Fruit fly (Drosophila melanogaster) whole organism, wandering third instar larva: ENCODE data around the gene CG33511.

ENCODE experiments used
- Abd-B ChIP-seq: fragments of >200 bp; optimal IDR thresholded peaks from 2 replicates; lab custom pipeline; 2017; ENCODE audit warnings: missing biosample characterization, missing genetic modification characterization
- CG32264 ChIP-seq: fragments of 200-800 bp; sonication (Bioruptor generic); optimal IDR thresholded peaks from 2 replicates; lab custom pipeline; 2016; ENCODE audit warnings: missing biosample characterization, missing genetic modification characterization
- CG9705 ChIP-seq: fragments of 200-800 bp; sonication (Bioruptor generic); optimal IDR thresholded peaks from 2 replicates; lab custom pipeline; 2018; ENCODE audit warnings: missing biosample characterization, mild to moderate bottlenecking, missing genetic modification characterization
- Dfd ChIP-seq: fragments of >200 bp; optimal IDR thresholded peaks from 2 replicates; lab custom pipeline; 2017; ENCODE audit warnings: missing biosample characterization, missing genetic modification characterization
- Dif ChIP-seq: fragments of 200-275, 200-300 bp; sonication (Bioruptor generic); optimal IDR thresholded peaks from 2 replicates; lab custom pipeline; 2018; ENCODE audit warnings: missing biosample characterization, missing genetic modification characterization; ENCODE audit not compliant: partially characterized antibody
- GATAd ChIP-seq: sonication (Bioruptor generic); optimal IDR thresholded peaks from 2 replicates; lab custom pipeline; 2016; ENCODE audit warnings: missing biosample characterization, missing genetic modification characterization
- HLH106 ChIP-seq: fragments of 200-800 bp; optimal IDR thresholded peaks from 3 replicates; lab custom pipeline; 2019; ENCODE audit warnings: missing biosample characterization, mild to moderate bottlenecking, missing genetic modification characterization, moderate library complexity
- Hnf4 ChIP-seq: fragments of 200-800 bp; sonication (Bioruptor generic); optimal IDR thresholded peaks from 2 replicates; lab custom pipeline; 2016; ENCODE audit warnings: missing biosample characterization, mild to moderate bottlenecking, missing genetic modification characterization
- Hr83 ChIP-seq: fragments of 200-300 bp; sonication (Bioruptor generic); optimal IDR thresholded peaks from 2 replicates; lab custom pipeline; 2016; ENCODE audit warnings: missing biosample characterization, mild to moderate bottlenecking, missing genetic modification characterization, moderate library complexity; ENCODE audit not compliant: poor library complexity, severe bottlenecking
- Jra ChIP-seq: sonication (Bioruptor generic); optimal IDR thresholded peaks from 2 replicates; lab custom pipeline; 2016; ENCODE audit warnings: missing biosample characterization, missing genetic modification characterization
- Mio ChIP-seq: sonication (Bioruptor generic); optimal IDR thresholded peaks from 2 replicates; lab custom pipeline; 2016; ENCODE audit warnings: missing biosample characterization, missing genetic modification characterization
- Myc ChIP-seq: fragments of >200 bp; optimal IDR thresholded peaks from 2 replicates; lab custom pipeline; 2017
- N ChIP-seq: fragments of >200 bp; optimal IDR thresholded peaks from 2 replicates; lab custom pipeline; 2018; ENCODE audit warnings: missing biosample characterization, missing external identifiers, missing genetic modification characterization
- OdsH ChIP-seq: fragments of 200-800 bp; sonication (Bioruptor generic); optimal IDR thresholded peaks from 2 replicates; lab custom pipeline; 2016; ENCODE audit warnings: missing biosample characterization, mild to moderate bottlenecking, missing genetic modification characterization
- Rel ChIP-seq, 2 experiments: fragments of 200-800 bp; sonication (Bioruptor generic) in 1 of 2; optimal IDR thresholded peaks; 2 replicates in 1 of 2; 3 replicates in 1 of 2; lab custom pipeline; 2016 to 2019; ENCODE audit warnings: mild to moderate bottlenecking in 2 of 2, missing biosample characterization in 2 of 2, missing genetic modification characterization in 2 of 2, moderate library complexity in 1 of 2
- Sp1 ChIP-seq: fragments of 200-800 bp; sonication (Bioruptor generic); optimal IDR thresholded peaks from 3 replicates; lab custom pipeline; 2019; ENCODE audit warnings: missing biosample characterization, mild to moderate bottlenecking, missing genetic modification characterization, moderate library complexity
- Vsx2 ChIP-seq: fragments of 200-300, 225-300 bp; sonication (Bioruptor generic); optimal IDR thresholded peaks from 2 replicates; lab custom pipeline; 2018; ENCODE audit warnings: missing biosample characterization, missing genetic modification characterization; ENCODE audit not compliant: partially characterized antibody
- br ChIP-seq: fragments of 200-800 bp; sonication (Bioruptor generic); optimal IDR thresholded peaks from 2 replicates; lab custom pipeline; 2016; ENCODE audit warnings: missing biosample characterization, missing genetic modification characterization
- brk ChIP-seq: fragments of 200-800 bp; sonication (Bioruptor generic); optimal IDR thresholded peaks from 2 replicates; lab custom pipeline; 2016; ENCODE audit warnings: missing biosample characterization, mild to moderate bottlenecking, missing genetic modification characterization
- dmrt93B ChIP-seq: fragments of 200-800 bp; sonication (Bioruptor generic); optimal IDR thresholded peaks from 2 replicates; lab custom pipeline; 2018; ENCODE audit warnings: missing biosample characterization, mild to moderate bottlenecking, missing genetic modification characterization
- dsf ChIP-seq: sonication (Bioruptor generic); optimal IDR thresholded peaks from 2 replicates; lab custom pipeline; 2016; ENCODE audit warnings: missing biosample characterization, missing genetic modification characterization, borderline replicate concordance
- ey ChIP-seq: fragments of 200-800 bp; sonication (Bioruptor generic); optimal IDR thresholded peaks from 2 replicates; lab custom pipeline; 2016; ENCODE audit warnings: missing biosample characterization, missing genetic modification characterization
- foxo ChIP-seq, 2 experiments: fragments of 200-800 bp; sonication (Bioruptor generic); optimal IDR thresholded peaks; 2 replicates in 1 of 2; 3 replicates in 1 of 2; lab custom pipeline; 2016 to 2017; ENCODE audit warnings: missing biosample characterization in 2 of 2, missing genetic modification characterization in 2 of 2
- fru ChIP-seq: fragments of 200-800 bp; sonication (Bioruptor generic); optimal IDR thresholded peaks from 3 replicates; lab custom pipeline; 2016; ENCODE audit warnings: missing biosample characterization, mild to moderate bottlenecking, missing genetic modification characterization
- h ChIP-seq: fragments of 200-800 bp; sonication (Bioruptor generic); optimal IDR thresholded peaks from 3 replicates; lab custom pipeline; 2016; ENCODE audit warnings: missing biosample characterization, mild to moderate bottlenecking, missing genetic modification characterization
- jim ChIP-seq: fragments of 175-275, 200-325 bp; sonication (Bioruptor generic); optimal IDR thresholded peaks from 2 replicates; lab custom pipeline; 2016; ENCODE audit warnings: missing biosample characterization, mild to moderate bottlenecking, missing genetic modification characterization
- lola ChIP-seq: fragments of >200 bp; optimal IDR thresholded peaks from 2 replicates; lab custom pipeline; 2017; ENCODE audit warnings: missing biosample characterization, missing genetic modification characterization
- pan ChIP-seq: fragments of >200 bp; optimal IDR thresholded peaks from 2 replicates; lab custom pipeline; 2017
- psq ChIP-seq: fragments of 200-800 bp; sonication (Bioruptor generic); optimal IDR thresholded peaks from 3 replicates; lab custom pipeline; 2017; ENCODE audit warnings: missing biosample characterization, mild to moderate bottlenecking, missing genetic modification characterization, moderate library complexity
- rgr ChIP-seq: fragments of 200-800 bp; sonication (Bioruptor generic); optimal IDR thresholded peaks from 3 replicates; lab custom pipeline; 2016; ENCODE audit warnings: missing biosample characterization, mild to moderate bottlenecking, missing genetic modification characterization
- sage ChIP-seq: fragments of 200-800 bp; sonication (Bioruptor generic); optimal IDR thresholded peaks from 2 replicates; lab custom pipeline; 2016; ENCODE audit warnings: missing biosample characterization, mild to moderate bottlenecking, missing genetic modification characterization
- sv ChIP-seq: fragments of 200-800 bp; sonication (Bioruptor generic); optimal IDR thresholded peaks from 3 replicates; lab custom pipeline; 2016; ENCODE audit warnings: missing biosample characterization, missing genetic modification characterization
- tai ChIP-seq: sonication (Bioruptor generic); optimal IDR thresholded peaks from 2 replicates; lab custom pipeline; 2016; ENCODE audit warnings: missing biosample characterization, missing genetic modification characterization
- usp ChIP-seq: fragments of >200 bp; optimal IDR thresholded peaks from 2 replicates; lab custom pipeline; 2017; ENCODE audit warnings: missing biosample characterization, missing genetic modification characterization
- woc ChIP-seq: sonication (Bioruptor generic); optimal IDR thresholded peaks from 2 replicates; lab custom pipeline; 2016; ENCODE audit warnings: missing biosample characterization, mild to moderate bottlenecking, missing genetic modification characterization

Gene CG33511

DNA sequence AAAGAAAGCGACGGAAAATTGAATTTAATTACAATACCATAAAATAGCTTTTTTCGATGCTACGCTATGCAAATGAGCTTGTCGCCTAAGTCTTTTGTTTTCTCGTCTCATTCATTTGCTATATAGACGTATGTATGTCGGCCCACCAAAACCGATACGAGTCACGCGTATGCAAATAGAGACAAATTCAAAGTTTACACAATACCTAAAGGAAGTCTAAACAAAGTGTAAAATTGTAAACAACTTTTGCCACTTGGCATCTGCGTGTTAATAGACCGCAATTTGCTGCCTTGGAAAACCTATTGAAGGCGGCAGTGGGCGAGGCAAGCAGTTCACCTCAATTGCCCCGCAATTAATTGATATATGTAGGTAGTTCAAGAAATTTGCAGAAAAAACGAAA is 19.7 kb downstream of the CG33511 start:
- no peak for TF ChIP-seq CG32264 (GFP tag; lab: Kevin White, UChicago)
- TF ChIP-seq HLH106 = no peak

DNA sequence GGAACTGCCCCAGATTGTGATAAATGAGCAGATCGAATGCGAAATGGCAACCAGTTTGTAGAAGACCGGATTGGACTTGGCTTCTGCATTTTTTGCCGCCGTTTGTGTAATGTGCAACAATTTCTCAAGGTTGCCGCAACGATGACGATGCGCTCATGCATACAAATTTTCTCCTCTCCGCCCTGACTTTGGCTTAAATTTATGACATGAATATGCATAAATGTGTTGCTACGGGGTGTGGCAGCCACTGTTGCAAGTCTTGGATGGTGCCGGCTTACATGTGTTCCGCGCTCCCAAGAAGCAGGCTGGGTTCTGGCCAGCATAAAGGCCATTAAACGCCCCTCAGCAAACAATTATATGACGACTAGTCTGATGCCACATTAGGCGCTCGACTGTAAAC is 20.7 kb downstream of the CG33511 start:
- TF ChIP-seq OdsH (GFP tag; lab: Kevin White, UChicago) (no peak), CG9705 (no peak), Mio (GFP tag; lab: Kevin White, UChicago) (no peak), sv (GFP tag; lab: Kevin White, UChicago) (no peak), lola (GFP tag; lab: Kevin White, UChicago) (no peak), sage (GFP tag; lab: Kevin White, UChicago) (no peak), br (GFP tag; lab: Kevin White, UChicago) (no peak), dmrt93B (GFP tag; lab: Kevin White, UChicago) (no peak), woc (no peak), Sp1 (GFP tag; lab: Kevin White, UChicago) (no peak), jim (GFP tag; lab: Kevin White, UChicago) (no peak), usp (no peak), Myc (no peak), foxo (GFP tag; optimal IDR thresholded peaks at IDR 0.05; lab: Kevin White, UChicago) (no peak)

DNA sequence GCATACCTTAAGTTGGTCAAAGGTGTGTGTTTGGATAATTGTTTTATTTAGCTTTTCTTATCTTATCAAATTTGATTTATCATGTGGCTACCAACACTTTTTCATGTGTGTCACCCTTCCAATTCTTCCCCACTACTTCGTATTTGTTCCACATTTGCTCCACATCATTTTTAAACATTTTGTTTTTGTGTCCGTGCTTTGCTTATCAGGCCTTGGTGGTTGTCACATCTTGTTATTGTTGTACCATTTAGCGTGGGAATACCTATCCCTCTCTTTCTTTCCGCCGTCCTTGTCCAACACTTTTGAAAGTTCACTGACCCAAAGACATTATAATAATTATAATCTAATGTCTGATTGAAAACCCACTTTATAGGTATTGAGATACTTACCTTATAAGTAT is 28.7 kb downstream of the CG33511 start:
- TF ChIP-seq sv (GFP tag; lab: Kevin White, UChicago) = no peak
- peak; percentile 3 for TF ChIP-seq psq (GFP tag; lab: Kevin White, UChicago)
- TF ChIP-seq tai = no peak
- TF ChIP-seq usp = no peak
- no peak for TF ChIP-seq Abd-B (GFP tag; lab: Kevin White, UChicago)

DNA sequence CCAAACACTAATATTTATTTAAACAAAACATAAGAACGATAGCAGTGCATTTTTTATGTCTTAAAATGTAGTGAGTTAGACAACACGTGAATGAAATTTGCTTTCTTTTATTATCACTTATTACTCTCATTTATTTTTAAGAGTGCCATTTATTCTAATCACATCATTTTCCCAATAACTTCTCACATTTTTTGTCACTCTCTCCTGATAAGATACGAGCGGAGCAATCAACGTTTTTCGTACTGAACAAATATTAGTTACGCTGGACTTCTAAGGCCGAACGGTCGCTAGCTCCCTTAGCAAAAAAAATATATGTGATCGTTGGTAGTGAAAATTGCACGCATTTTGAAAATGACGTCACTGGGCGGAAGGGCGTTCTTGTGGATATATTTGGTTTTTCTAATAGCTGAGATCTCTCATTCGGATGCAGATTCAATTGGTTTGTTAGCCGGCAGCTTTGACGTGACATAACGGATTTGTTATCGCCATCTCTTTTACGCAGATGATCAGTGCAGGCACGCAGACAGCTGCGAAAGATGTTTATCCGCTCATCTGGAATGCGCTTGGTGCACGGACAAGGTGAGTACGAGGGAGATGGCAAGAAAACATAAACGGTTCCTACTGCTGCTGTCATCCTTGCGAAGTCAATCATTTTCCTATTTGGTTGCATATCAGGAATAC is 29.4 kb downstream of the CG33511 start, which contains the start of gene Itgbn:
TSS of gene Itgbn (plus strand) at position 251 of the 681 bp plus-strand sequence.
- no peak for TF ChIP-seq Jra (GFP tag; lab: Kevin White, UChicago)
- no peak for TF ChIP-seq OdsH (GFP tag; lab: Kevin White, UChicago)
- no peak for TF ChIP-seq Dfd (GFP tag; lab: Kevin White, UChicago)
- no peak for TF ChIP-seq dsf
- TF ChIP-seq HLH106 = no peak

DNA sequence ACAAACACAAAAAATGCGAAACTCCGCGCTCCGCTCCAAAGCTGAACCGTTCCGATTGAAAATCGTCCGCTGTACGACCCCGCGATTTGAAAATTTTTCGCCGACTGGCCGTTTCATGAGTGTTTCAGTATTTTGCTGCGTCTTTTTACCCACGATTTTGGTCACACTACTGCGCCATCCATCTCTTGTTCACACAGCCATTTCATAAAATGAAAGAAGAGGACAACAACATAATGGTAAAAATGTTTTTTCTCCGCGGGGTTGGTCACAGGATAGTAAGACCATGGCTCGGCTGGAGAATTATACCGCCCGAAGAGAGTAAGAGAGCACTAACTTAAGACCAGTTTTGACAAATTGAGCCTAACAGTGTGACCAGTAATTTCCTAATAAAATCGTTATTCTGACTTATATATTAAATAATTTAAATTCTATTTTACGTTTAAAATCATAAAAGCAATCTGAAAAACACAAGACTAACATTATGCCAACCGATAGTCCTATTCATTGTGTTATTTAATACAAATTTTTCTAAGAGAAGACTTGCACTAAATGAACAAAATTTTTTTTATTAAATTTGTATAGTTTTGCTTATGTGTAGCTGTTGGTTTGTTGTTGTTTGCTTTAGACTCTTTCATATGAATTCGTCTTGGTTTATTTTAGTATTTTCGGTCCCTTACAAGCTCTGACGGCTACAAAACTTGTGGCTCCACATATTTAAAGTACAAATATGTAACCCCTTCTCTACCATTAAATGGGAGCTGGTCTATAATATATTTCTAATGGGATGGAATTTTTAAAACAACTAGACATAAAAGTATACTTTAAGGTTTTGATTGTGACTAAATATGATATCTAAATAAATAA is 30.2 kb downstream of the CG33511 start, which contains the start of gene CG42238:
TSS of gene CG42238 (minus strand) at position 292 of the 864 bp plus-strand sequence.
- no peak for TF ChIP-seq CG9705
- peak; percentile 8 for TF ChIP-seq Sp1 (GFP tag; lab: Kevin White, UChicago)
- TF ChIP-seq foxo (GFP tag; optimal IDR thresholded peaks at IDR 0.05; lab: Kevin White, UChicago) = peak in 1 of 2 experiments; percentile 4
- TF ChIP-seq N = no peak
- TF ChIP-seq sv (GFP tag; lab: Kevin White, UChicago) = no peak
- no peak for TF ChIP-seq dsf
- TF ChIP-seq OdsH (GFP tag; lab: Kevin White, UChicago) = no peak
- TF ChIP-seq Dif = no peak
- peak; percentile 21 for TF ChIP-seq psq (GFP tag; lab: Kevin White, UChicago)
- TF ChIP-seq ey (GFP tag; lab: Kevin White, UChicago) = no peak
- no peak for TF ChIP-seq Jra (GFP tag; lab: Kevin White, UChicago)
- TF ChIP-seq tai = no peak
- TF ChIP-seq HLH106 = peak; percentile 2
- no peak for TF ChIP-seq Rel (GFP tag; optimal IDR thresholded peaks at IDR 0.05; lab: Kevin White, UChicago)
- peak; percentile 31 for TF ChIP-seq Rel (tag; optimal IDR thresholded peaks at IDR 0.05; lab: Kevin White, UChicago)
- no peak for TF ChIP-seq lola (GFP tag; lab: Kevin White, UChicago)
- no peak for TF ChIP-seq jim (GFP tag; lab: Kevin White, UChicago)
- TF ChIP-seq rgr = peak; percentile 31
- TF ChIP-seq Abd-B (GFP tag; lab: Kevin White, UChicago) = no peak
- no peak for TF ChIP-seq Myc
- no peak for TF ChIP-seq fru (GFP tag; lab: Kevin White, UChicago)
- TF ChIP-seq GATAd (GFP tag; lab: Kevin White, UChicago) = no peak
- TF ChIP-seq br (GFP tag; lab: Kevin White, UChicago) = no peak
- TF ChIP-seq Hr83 (GFP tag; lab: Kevin White, UChicago) = peak; percentile 36
- no peak for TF ChIP-seq Dfd (GFP tag; lab: Kevin White, UChicago)
- no peak for TF ChIP-seq CG32264 (GFP tag; lab: Kevin White, UChicago)
- no peak for TF ChIP-seq h (GFP tag; lab: Kevin White, UChicago)
- TF ChIP-seq sage (GFP tag; lab: Kevin White, UChicago) = no peak
- no peak for TF ChIP-seq pan (lab: Kevin White, UChicago)
- no peak for TF ChIP-seq Vsx2
- TF ChIP-seq usp = no peak
- TF ChIP-seq woc = no peak
- no peak for TF ChIP-seq dmrt93B (GFP tag; lab: Kevin White, UChicago)
- TF ChIP-seq Hnf4 = no peak
- TF ChIP-seq brk (GFP tag; lab: Kevin White, UChicago) = no peak
- TF ChIP-seq Mio (GFP tag; lab: Kevin White, UChicago) = no peak
